Worm (Caenorhabditis elegans): ENCODE results near the gene Y42G9A.1.

Y42G9A.1 gene

DNA sequence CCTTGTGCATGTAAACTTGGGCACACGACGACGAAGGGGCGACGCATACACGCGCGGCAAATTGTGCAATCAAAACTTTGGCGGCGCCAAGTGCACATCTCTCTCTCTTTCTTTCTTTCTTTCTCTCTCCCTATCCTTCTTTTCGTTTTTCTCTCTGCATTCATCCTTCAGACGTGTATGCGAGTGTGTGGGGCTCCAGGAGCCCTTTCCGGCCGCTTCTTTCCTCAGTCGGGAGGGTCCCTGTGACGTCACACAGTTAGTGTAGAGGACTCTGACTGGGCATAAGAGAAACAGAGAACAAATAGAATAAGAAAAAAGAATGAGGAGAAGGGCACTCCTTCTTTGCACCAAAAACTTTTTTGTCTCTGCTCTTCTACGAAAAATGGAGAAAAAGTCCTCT lies 12.3 kb upstream of the Y42G9A.1 start (continued):
- no peak for TF ChIP-seq nhr-25 (tag; optimal IDR thresholded peaks at IDR 0.05)
- no peak for TF ChIP-seq nhr-23 (tag; optimal IDR thresholded peaks at IDR 0.05)
- TF ChIP-seq lsy-2 (tag; optimal IDR thresholded peaks at IDR 0.05), result peak; percentile 31 to 79
- TF ChIP-seq mdl-1 (tag; optimal IDR thresholded peaks at IDR 0.05), result peak; percentile 46 to 51
- no peak for TF ChIP-seq lin-39 (tag; optimal IDR thresholded peaks at IDR 0.05)
- peak; percentile 76 for TF ChIP-seq unc-55 (GFP tag; optimal IDR thresholded peaks at IDR 0.05)
- peak; percentile 54 for TF ChIP-seq mab-5 (tag; optimal IDR thresholded peaks at IDR 0.05)
- no peak for TF ChIP-seq ceh-16 (tag; optimal IDR thresholded peaks at IDR 0.05)
- TF ChIP-seq nhr-12 (tag; optimal IDR thresholded peaks at IDR 0.05), result no peak
- TF ChIP-seq gmeb-1 (tag; optimal IDR thresholded peaks at IDR 0.05), result no peak
- no peak for TF ChIP-seq alr-1 (tag; optimal IDR thresholded peaks at IDR 0.05)

- TF ChIP-seq sem-4 (tag; optimal IDR thresholded peaks at IDR 0.05), result no peak
- no peak for TF ChIP-seq lin-11 (tag; optimal IDR thresholded peaks at IDR 0.05)
- TF ChIP-seq nhr-6 (tag; optimal IDR thresholded peaks at IDR 0.05), result no peak
- peak; percentile 23 for TF ChIP-seq nhr-129 (tag; optimal IDR thresholded peaks at IDR 0.05)
- peak; percentile 48 for TF ChIP-seq unc-55 (GFP tag; optimal IDR thresholded peaks at IDR 0.05)
- no peak for TF ChIP-seq gmeb-1 (tag; optimal IDR thresholded peaks at IDR 0.05)
- peak; percentile 13 for TF ChIP-seq sma-9 (GFP tag; optimal IDR thresholded peaks at IDR 0.05)
- no peak for TF ChIP-seq sma-9 (tag; optimal IDR thresholded peaks at IDR 0.05)
- peak in 1 of 2 experiments; percentile 18 for TF ChIP-seq lsy-2 (tag; optimal IDR thresholded peaks at IDR 0.05)
- TF ChIP-seq C34F6.9 (tag; optimal IDR thresholded peaks at IDR 0.05), result peak; percentile 32
- no peak for TF ChIP-seq R02D3.7 (tag; optimal IDR thresholded peaks at IDR 0.05)
- peak; percentile 82 for TF ChIP-seq F13H6.1 (tag; optimal IDR thresholded peaks at IDR 0.05)
- peak; percentile 12 for TF ChIP-seq lin-13 (GFP tag; optimal IDR thresholded peaks at IDR 0.05)
These were observed 11.3 kb upstream of the Y42G9A.1 start for ce11 chrIII:6138457-6138856.

DNA sequence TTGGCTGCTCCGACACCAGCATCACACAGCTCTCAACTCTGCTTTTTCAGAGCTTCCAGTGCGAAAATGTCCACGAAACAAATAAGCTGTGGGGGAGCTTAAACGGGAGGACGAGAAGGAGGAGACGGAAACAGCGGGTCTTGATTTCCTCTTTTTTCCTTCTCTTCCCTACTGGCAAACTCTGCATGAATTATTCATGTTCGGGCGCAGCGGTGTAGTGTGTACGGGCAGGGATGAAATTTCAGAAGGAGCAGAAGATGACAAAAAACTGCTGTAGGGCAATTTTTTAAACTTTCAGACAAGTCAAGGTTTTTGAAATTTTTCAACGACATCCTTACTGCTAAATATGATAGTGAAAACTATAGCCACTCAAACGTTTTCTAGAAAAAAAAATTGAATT lies 10.4 kb upstream of the Y42G9A.1 start:
- TF ChIP-seq unc-55 (GFP tag; optimal IDR thresholded peaks at IDR 0.05), result peak; percentile 45
- TF ChIP-seq dmd-4 (tag; optimal IDR thresholded peaks at IDR 0.05), result no peak
- TF ChIP-seq ztf-4 (tag; optimal IDR thresholded peaks at IDR 0.05), result no peak
- no peak for TF ChIP-seq R02D3.7 (tag; optimal IDR thresholded peaks at IDR 0.05)
- TF ChIP-seq lin-13 (GFP tag; optimal IDR thresholded peaks at IDR 0.05), result no peak
- peak; percentile 28 for TF ChIP-seq sma-9 (GFP tag; optimal IDR thresholded peaks at IDR 0.05)
- no peak for TF ChIP-seq sma-9 (tag; optimal IDR thresholded peaks at IDR 0.05)
- no peak for TF ChIP-seq egl-27 (tag; optimal IDR thresholded peaks at IDR 0.05)
- no peak for TF ChIP-seq lin-39 (tag; optimal IDR thresholded peaks at IDR 0.05)
- no peak for TF ChIP-seq nhr-21 (tag; optimal IDR thresholded peaks at IDR 0.05)
- TF ChIP-seq mdl-1 (tag; optimal IDR thresholded peaks at IDR 0.05), result peak in 1 of 2 experiments; percentile 18
- no peak for TF ChIP-seq ztf-1 (GFP tag; conservative IDR thresholded peaks at IDR 0.05)
- TF ChIP-seq zag-1 (tag; optimal IDR thresholded peaks at IDR 0.05), result peak; percentile 9
- no peak for TF ChIP-seq nhr-11 (tag; optimal IDR thresholded peaks at IDR 0.05)

- TF ChIP-seq lin-13 (GFP tag; optimal IDR thresholded peaks at IDR 0.05) (no peak), elt-1 (tag; optimal IDR thresholded peaks at IDR 0.05) (no peak), crh-2 (tag; optimal IDR thresholded peaks at IDR 0.05) (peak; percentile 59), Y55F3AM.14 (GFP tag; optimal IDR thresholded peaks at IDR 0.05) (no peak), ama-1 (optimal IDR thresholded peaks at IDR 0.05) (no peak), zag-1 (tag; optimal IDR thresholded peaks at IDR 0.05) (peak; percentile 55), sma-9 (GFP tag; optimal IDR thresholded peaks at IDR 0.05) (peak; percentile 45), sma-9 (tag; optimal IDR thresholded peaks at IDR 0.05) (no peak), unc-55 (GFP tag; optimal IDR thresholded peaks at IDR 0.05) (peak; percentile 60), sem-4 (tag; optimal IDR thresholded peaks at IDR 0.05) (peak; percentile 14), nhr-23 (tag; optimal IDR thresholded peaks at IDR 0.05) (no peak), lin-39 (tag; optimal IDR thresholded peaks at IDR 0.05) (no peak), ztf-1 (GFP tag; conservative IDR thresholded peaks at IDR 0.05) (no peak), nhr-129 (tag; optimal IDR thresholded peaks at IDR 0.05) (peak; percentile 14), unc-62 (GFP tag; optimal IDR thresholded peaks at IDR 0.05) (no peak), ZK546.5 (tag; optimal IDR thresholded peaks at IDR 0.05) (no peak), egl-27 (tag; optimal IDR thresholded peaks at IDR 0.05) (no peak), lsy-2 (tag; optimal IDR thresholded peaks at IDR 0.05) (peak in 1 of 2 experiments; percentile 12), blmp-1 (tag; optimal IDR thresholded peaks at IDR 0.05; ENCODE audit: insufficient read depth) (no peak), F13H6.1 (tag; optimal IDR thresholded peaks at IDR 0.05) (peak; percentile 53), aly-2 (tag; optimal IDR thresholded peaks at IDR 0.05) (no peak), sma-3 (GFP tag; optimal IDR thresholded peaks at IDR 0.05) (no peak), C34F6.9 (tag; optimal IDR thresholded peaks at IDR 0.05) (peak; percentile 48)
These were observed 9.7 kb upstream of the Y42G9A.1 start for ce11 chrIII:6139932-6140612.
